Fruit fly (Drosophila melanogaster) S2 (cell line): ENCODE measurements around the gene Acp98AB.

Source experiments
- CG8478 ChIP-seq: fragments of >200 bp; optimal IDR thresholded peaks from 2 replicates; lab custom pipeline; 2018
- CTCF ChIP-seq, 2 experiments: fragments of >200 bp; optimal IDR thresholded peaks; 2 replicates each; lab custom pipeline; 2018

Gene Acp98AB

dm6 chr3R:27740692-27741091, 46.0 kb downstream of the Acp98AB start:
- no peak for TF ChIP-seq CTCF (optimal IDR thresholded peaks at IDR 0.05; lab: Kevin White, UChicago)
- no peak for TF ChIP-seq CG8478 (lab: Kevin White, UChicago)
